Fruit fly (Drosophila melanogaster): ENCODE results near the gene CG42788.

The CG42788 gene

DNA sequence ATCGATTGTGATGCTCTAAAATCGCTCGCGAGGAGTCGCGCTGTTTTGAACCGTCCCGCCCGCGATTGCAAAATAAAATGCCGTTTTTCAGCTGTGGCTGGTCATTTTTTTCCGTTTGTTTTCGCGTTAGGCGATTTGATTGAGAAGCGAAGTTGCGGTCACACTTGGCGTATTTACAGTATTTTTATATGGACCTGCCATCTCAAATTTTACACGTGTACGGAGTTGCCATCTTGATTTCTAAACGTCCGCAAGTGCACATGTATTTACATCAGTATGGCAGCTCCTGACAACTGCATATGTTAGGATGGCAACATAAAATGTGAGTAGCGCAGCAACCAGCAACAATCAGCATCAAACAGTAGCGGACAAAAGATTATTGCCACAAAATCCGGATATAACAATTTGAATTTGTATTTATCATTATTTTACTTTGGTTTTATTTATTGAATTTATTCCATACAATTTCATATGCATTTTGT is 36.1 kb downstream of the CG42788 start, which contains the start of gene CG6966:
TSS of gene CG6966 (minus strand) at position 82 of the 482 bp plus-strand sequence.
- TF ChIP-seq dac (GFP tag; optimal IDR thresholded peaks at IDR 0.05) (peak; percentile 48), Hr4 (GFP tag; optimal IDR thresholded peaks at IDR 0.05) (peak; percentile 58), Smox (GFP tag; optimal IDR thresholded peaks at IDR 0.05) (peak; percentile 85), dsx (GFP tag; optimal IDR thresholded peaks at IDR 0.05; ENCODE audit: poor library complexity, severe bottlenecking) (peak; percentile 32), CG31627 (GFP tag; optimal IDR thresholded peaks at IDR 0.05) (peak; percentile 94), CG10669 (GFP tag; optimal IDR thresholded peaks at IDR 0.05) (peak; percentile 63), Sox15 (GFP tag; optimal IDR thresholded peaks at IDR 0.05) (peak; percentile 84), Sox14 (GFP tag; optimal IDR thresholded peaks at IDR 0.05) (peak; percentile 75), CG15336 (GFP tag; IDR thresholded peaks at IDR 0.05) (no peak), CG4318 (GFP tag; optimal IDR thresholded peaks at IDR 0.05) (no peak), CG8319 (GFP tag; optimal IDR thresholded peaks at IDR 0.05) (peak; percentile 77), CG6163 (GFP tag; IDR thresholded peaks at IDR 0.05) (no peak), fd59A (GFP tag; optimal IDR thresholded peaks at IDR 0.05) (peak; percentile 67), lz (GFP tag; optimal IDR thresholded peaks at IDR 0.05) (peak; percentile 94), OdsH (GFP tag; optimal IDR thresholded peaks at IDR 0.05) (peak; percentile 86), CG11902 (GFP tag; optimal IDR thresholded peaks at IDR 0.05) (peak; percentile 80), CG10631 (GFP tag; optimal IDR thresholded peaks at IDR 0.05) (peak; percentile 80), CG8119 (GFP tag; IDR thresholded peaks at IDR 0.05) (no peak), Sox102F (GFP tag; optimal IDR thresholded peaks at IDR 0.05) (peak; percentile 46), Hr39 (GFP tag; optimal IDR thresholded peaks at IDR 0.05) (peak; percentile 94), CG9139 (GFP tag; optimal IDR thresholded peaks at IDR 0.05) (peak; percentile 59), Eip78C (GFP tag) (peak; percentile 88), Ets21C (GFP tag; optimal IDR thresholded peaks at IDR 0.05) (peak; percentile 78), CG3919 (GFP tag; optimal IDR thresholded peaks at IDR 0.05) (peak; percentile 69), Ets96B (tag; optimal IDR thresholded peaks at IDR 0.05) (peak; percentile 9), CG6808 (GFP tag; optimal IDR thresholded peaks at IDR 0.05) (peak; percentile 36), spab (GFP tag; optimal IDR thresholded peaks at IDR 0.05) (peak; percentile 8), CG3032 (tag; optimal IDR thresholded peaks at IDR 0.05) (peak; percentile 68), achi (GFP tag; optimal IDR thresholded peaks at IDR 0.05) (peak; percentile 70), pdm3 (GFP tag; optimal IDR thresholded peaks at IDR 0.05) (peak; percentile 91), CG16779 (tag; optimal IDR thresholded peaks at IDR 0.05) (peak; percentile 72), CG6854 (GFP tag; optimal IDR thresholded peaks at IDR 0.05) (peak; percentile 75), CG11294 (GFP tag; IDR thresholded peaks at IDR 0.05) (no peak), fd85E (GFP tag; optimal IDR thresholded peaks at IDR 0.05) (peak; percentile 36), Gug (GFP tag; IDR thresholded peaks at IDR 0.05) (no peak), net (GFP tag; optimal IDR thresholded peaks at IDR 0.05) (no peak), salr (GFP tag; optimal IDR thresholded peaks at IDR 0.05) (peak; percentile 18 to 94), CG6792 (GFP tag; optimal IDR thresholded peaks at IDR 0.05) (peak; percentile 79), esn (GFP tag; optimal IDR thresholded peaks at IDR 0.05) (peak; percentile 90), CG11762 (GFP tag; optimal IDR thresholded peaks at IDR 0.05; ENCODE audit: insufficient read depth) (peak; percentile 63), CG8632 (GFP tag; optimal IDR thresholded peaks at IDR 0.05) (peak; percentile 53), topi (GFP tag; optimal IDR thresholded peaks at IDR 0.05) (peak; percentile 76), Met (GFP tag; optimal IDR thresholded peaks at IDR 0.05) (peak; percentile 84), CG32006 (GFP tag; optimal IDR thresholded peaks at IDR 0.05) (no peak), svp (GFP tag) (peak; percentile 69), CG7368 (GFP tag; optimal IDR thresholded peaks at IDR 0.05) (peak; percentile 66), acj6 (GFP tag; optimal IDR thresholded peaks at IDR 0.05) (peak; percentile 85), Lpt (GFP tag; optimal IDR thresholded peaks at IDR 0.05) (no peak), CG6276 (GFP tag; optimal IDR thresholded peaks at IDR 0.05) (no peak), CG34406 (GFP tag; optimal IDR thresholded peaks at IDR 0.05) (peak; percentile 74), Eip75B (GFP tag; optimal IDR thresholded peaks at IDR 0.05) (peak; percentile 81), cyc (GFP tag; optimal IDR thresholded peaks at IDR 0.05) (peak; percentile 93)
